Worm (Caenorhabditis elegans) whole organism, early embryonic: ENCODE data around the gene lbp-3.

Experiments used
- F13C5.2 ChIP-seq: sonication (generic microtip); optimal IDR thresholded peaks from 2 replicates; lab custom pipeline; 2017; ENCODE audit warnings: mild to moderate bottlenecking, missing genetic modification characterization, inconsistent platforms, missing compliant biosample characterization
- aly-1 ChIP-seq: sonication (generic microtip); optimal IDR thresholded peaks from 2 replicates; lab custom pipeline; 2016; ENCODE audit warnings: missing genetic modification characterization, missing compliant biosample characterization
- ama-1 ChIP-seq: fragments of 150-350 bp; optimal IDR thresholded peaks from 2 replicates; lab custom pipeline; 2014
- ets-7 ChIP-seq: sonication (generic microtip); optimal IDR thresholded peaks from 2 replicates; lab custom pipeline; 2016; ENCODE audit warnings: missing genotype, missing genetic modification characterization, missing compliant biosample characterization
- flt-1 ChIP-seq: fragments of 200-800 bp; sonication (Bioruptor generic); IDR thresholded peaks from 2 replicates; pipeline ENCODE4 v1.3.6; 2022; ENCODE audit warnings: missing genetic modification characterization, missing compliant biosample characterization
- scrt-1 ChIP-seq: fragments of 200-800 bp; sonication (Bioruptor generic); IDR thresholded peaks from 2 replicates; pipeline ENCODE4 v1.3.6; 2022; ENCODE audit warnings: missing genetic modification characterization, missing compliant biosample characterization
- sea-1 ChIP-seq: fragments of 200-800 bp; sonication (Bioruptor generic); conservative IDR thresholded peaks from 2 replicates; pipeline ENCODE4 v1.3.6; 2022; ENCODE audit warnings: missing genetic modification characterization, missing compliant biosample characterization
- tbx-11 ChIP-seq: fragments of 200-800 bp; sonication (Bioruptor generic); IDR thresholded peaks from 2 replicates; pipeline ENCODE4 v1.3.6; 2022; ENCODE audit warnings: missing genetic modification characterization, missing compliant biosample characterization
- tbx-37 ChIP-seq: fragments of 200-800 bp; sonication (Bioruptor generic); conservative IDR thresholded peaks from 2 replicates; pipeline ENCODE4 v1.3.6; 2022; ENCODE audit warnings: missing genetic modification reagents, missing genetic modification characterization, missing compliant biosample characterization

ce11 chrX:3300582-3300981 is 43.4 kb downstream of the lbp-3 start:
- TF ChIP-seq flt-1 (GFP tag; lab: Robert Waterston, UW) (no peak), ama-1 (lab: Kevin White, UChicago) (no peak), aly-1 (tag; lab: Kevin White, UChicago) (no peak), tbx-37 (GFP tag; lab: Robert Waterston, UW) (no peak), scrt-1 (GFP tag; lab: Robert Waterston, UW) (no peak), ets-7 (tag; lab: Kevin White, UChicago) (no peak), sea-1 (no peak), F13C5.2 (tag; lab: Kevin White, UChicago) (no peak), tbx-11 (no peak)
